Worm (Caenorhabditis elegans) whole organism, young adult: ENCODE measurements around the gene spig-9.

ENCODE experiments used
- aptf-3 ChIP-seq: fragments of 200-800 bp; sonication (Bioruptor generic); IDR thresholded peaks from 2 replicates; pipeline ENCODE4 v1.3.6; 2022; ENCODE audit warnings: missing genetic modification characterization, missing compliant biosample characterization
- atf-7 ChIP-seq: sonication (generic microtip); optimal IDR thresholded peaks from 2 replicates; lab custom pipeline; 2017; ENCODE audit warnings: mild to moderate bottlenecking, missing genetic modification characterization, missing compliant biosample characterization
- cebp-1 ChIP-seq, 2 experiments: fragments of 200-800 bp in 1 of 2; sonication (Bioruptor generic) in 1 of 2; sonication (generic microtip) in 1 of 2; IDR thresholded peaks in 1 of 2; optimal IDR thresholded peaks in 1 of 2; 2 replicates each; pipeline versions ENCODE4 v1.3.6 to Lab custom; 2017 to 2022; ENCODE audit warnings: missing compliant biosample characterization in 2 of 2, missing genetic modification characterization in 2 of 2, mild to moderate bottlenecking in 1 of 2, missing genetic modification reagents in 1 of 2, moderate library complexity in 1 of 2
- ceh-79 ChIP-seq: sonication (generic microtip); optimal IDR thresholded peaks from 2 replicates; lab custom pipeline; 2017; ENCODE audit warnings: mild to moderate bottlenecking, missing genetic modification characterization, missing compliant biosample characterization
- him-1 ChIP-seq: sonication (generic microtip); optimal IDR thresholded peaks from 2 replicates; lab custom pipeline; 2016; ENCODE audit warnings: missing genotype, missing genetic modification reagents, missing genetic modification characterization, missing compliant biosample characterization
- hsf-1 ChIP-seq: fragments of 200-800 bp; sonication (Bioruptor generic); IDR thresholded peaks from 2 replicates; pipeline ENCODE4 v1.3.6; 2022; ENCODE audit warnings: missing genetic modification reagents, missing genetic modification characterization, missing compliant biosample characterization
- pha-4 ChIP-seq: fragments of 150-350 bp; sonication (generic microtip); optimal IDR thresholded peaks from 2 replicates; lab custom pipeline; 2014; ENCODE audit warnings: missing biosample characterization, missing genetic modification reagents, missing genetic modification characterization
- snpc-4 ChIP-seq, 5 experiments: fragments of 150-350 bp in 1 of 5; sonication (generic microtip) in 4 of 5; optimal IDR thresholded peaks; 2 replicates each; lab custom pipeline; 2014 to 2018; ENCODE audit warnings: missing genetic modification characterization in 5 of 5, missing biosample characterization in 3 of 5, antibody characterized with exemption in 2 of 5, mild to moderate bottlenecking in 2 of 5, missing compliant biosample characterization in 2 of 5, missing genotype in 2 of 5, moderate library complexity in 2 of 5, missing genetic modification reagents in 1 of 5
- unc-62 ChIP-seq: fragments of 150-350 bp; optimal IDR thresholded peaks from 2 replicates; lab custom pipeline; 2014; ENCODE audit warnings: missing biosample characterization, missing genetic modification reagents, missing genetic modification characterization
- zfh-2 ChIP-seq: fragments of 200-800 bp; sonication (Bioruptor generic); conservative IDR thresholded peaks from 2 replicates; pipeline ENCODE4 v1.3.6; 2022; ENCODE audit warnings: missing genetic modification reagents, missing genetic modification characterization, missing compliant biosample characterization

- TF ChIP-seq zfh-2 (no peak), unc-62 (GFP tag; lab: Kevin White, UChicago) (no peak), aptf-3 (no peak), cebp-1 (GFP tag; IDR thresholded peaks at IDR 0.05; lab: Robert Waterston, UW) (no peak), cebp-1 (tag; optimal IDR thresholded peaks at IDR 0.05; lab: Kevin White, UChicago) (no peak), pha-4 (tag; lab: Kevin White, UChicago) (no peak), ceh-79 (tag; lab: Kevin White, UChicago) (no peak), him-1 (tag; lab: Kevin White, UChicago) (no peak), atf-7 (tag; lab: Kevin White, UChicago) (no peak), hsf-1 (GFP tag; lab: Robert Waterston, UW) (no peak), snpc-4 (GFP tag; optimal IDR thresholded peaks at IDR 0.05; lab: Kevin White, UChicago) (no peak), snpc-4 (tag; optimal IDR thresholded peaks at IDR 0.05; lab: Kevin White, UChicago) (no peak)
Measured at ce11 chrV:13576828-13577227, 34.9 kb downstream of the spig-9 start.
